Fruit fly (Drosophila melanogaster) whole organism, embryonic: ENCODE results near the gene CG13124.

Experiments
- ATbp ChIP-seq: fragments of 200-800 bp; sonication (Bioruptor generic); optimal IDR thresholded peaks from 2 replicates; lab custom pipeline; 2017; ENCODE audit warnings: missing biosample characterization, mild to moderate bottlenecking, missing genetic modification characterization, missing genetic modification reagents
- Adf1 ChIP-seq: fragments of 200-800 bp; sonication (Bioruptor generic); IDR thresholded peaks from 2 replicates; pipeline ENCODE4 v1.3.6; 2022; ENCODE audit warnings: missing biosample characterization, missing genetic modification characterization
- CG10209 ChIP-seq: fragments of 200-800 bp; sonication (Bioruptor generic); optimal IDR thresholded peaks from 3 replicates; lab custom pipeline; 2017; ENCODE audit warnings: missing biosample characterization, mild to moderate bottlenecking, missing genetic modification characterization, missing genetic modification reagents
- CG12391 ChIP-seq: fragments of 200-800 bp; sonication (Bioruptor generic); optimal IDR thresholded peaks from 3 replicates; lab custom pipeline; 2018; ENCODE audit warnings: missing biosample characterization, mild to moderate bottlenecking, missing genetic modification characterization, moderate library complexity
- CG13775 ChIP-seq: fragments of 200-800 bp; sonication (Bioruptor generic); optimal IDR thresholded peaks from 3 replicates; lab custom pipeline; 2017; ENCODE audit warnings: missing biosample characterization, mild to moderate bottlenecking, missing genetic modification characterization
- CG14441 ChIP-seq: fragments of 200-800 bp; sonication (Bioruptor generic); IDR thresholded peaks from 2 replicates; pipeline ENCODE4 v1.3.6; 2022; ENCODE audit warnings: missing biosample characterization, missing genetic modification characterization
- CG15269 ChIP-seq: fragments of 200-800 bp; sonication (Bioruptor generic); optimal IDR thresholded peaks from 2 replicates; lab custom pipeline; 2018; ENCODE audit warnings: missing biosample characterization, mild to moderate bottlenecking, missing genetic modification characterization, moderate library complexity
- CG17328 ChIP-seq: fragments of 200-800 bp; sonication (Bioruptor generic); IDR thresholded peaks from 2 replicates; pipeline ENCODE4 v1.3.6; 2022; ENCODE audit warnings: missing biosample characterization, missing genetic modification characterization
- CG18262 ChIP-seq: fragments of 200-800 bp; optimal IDR thresholded peaks from 3 replicates; lab custom pipeline; 2019; ENCODE audit warnings: missing biosample characterization, mild to moderate bottlenecking, missing genetic modification characterization, moderate library complexity
- CG18764 ChIP-seq: fragments of 200-800 bp; sonication (Bioruptor generic); optimal IDR thresholded peaks from 3 replicates; lab custom pipeline; 2016; ENCODE audit warnings: missing biosample characterization, missing genetic modification characterization
- CG2129 ChIP-seq: fragments of 200-800 bp; sonication (Bioruptor generic); IDR thresholded peaks from 2 replicates; pipeline ENCODE4 v1.3.6; 2022; ENCODE audit warnings: missing biosample characterization, missing genetic modification characterization; ENCODE audit not compliant: partially characterized antibody
- CG2889 ChIP-seq: fragments of 200-800 bp; sonication (Bioruptor generic); IDR thresholded peaks from 3 replicates; pipeline ENCODE4 v1.3.6; 2022; ENCODE audit warnings: missing biosample characterization, missing genetic modification characterization
- CG31441 ChIP-seq: fragments of 200-800 bp; sonication (Bioruptor generic); IDR thresholded peaks from 2 replicates; pipeline ENCODE4 v1.3.6; 2022; ENCODE audit warnings: missing biosample characterization, missing genetic modification characterization
- CG32772 ChIP-seq: fragments of 200-800 bp; sonication (Bioruptor generic); IDR thresholded peaks from 2 replicates; pipeline ENCODE4 v1.3.6; 2022; ENCODE audit warnings: missing biosample characterization, missing genetic modification characterization
- CG3281 ChIP-seq: fragments of 200-800 bp; sonication (Bioruptor generic); optimal IDR thresholded peaks from 3 replicates; lab custom pipeline; 2017; ENCODE audit warnings: missing biosample characterization, mild to moderate bottlenecking, missing genetic modification characterization
- CG34422 ChIP-seq: fragments of 200-800 bp; sonication (Bioruptor generic); IDR thresholded peaks from 3 replicates; pipeline ENCODE4 v1.3.6; 2022; ENCODE audit warnings: missing biosample characterization, missing genetic modification characterization
- CG4617 ChIP-seq: fragments of 200-800 bp; sonication (Bioruptor generic); optimal IDR thresholded peaks from 3 replicates; lab custom pipeline; 2016; ENCODE audit warnings: missing biosample characterization, missing genetic modification characterization, borderline replicate concordance
- CG6175 ChIP-seq: fragments of 200-800 bp; sonication (Bioruptor generic); IDR thresholded peaks from 3 replicates; pipeline ENCODE4 v1.3.6; 2022; ENCODE audit warnings: missing biosample characterization, missing genetic modification characterization
- CG6765 ChIP-seq: fragments of 200-800 bp; sonication (Bioruptor generic); optimal IDR thresholded peaks from 3 replicates; lab custom pipeline; 2017; ENCODE audit warnings: missing biosample characterization, mild to moderate bottlenecking, missing genetic modification characterization
- CG7556 ChIP-seq: fragments of 200-800 bp; sonication (Bioruptor generic); optimal IDR thresholded peaks from 2 replicates; lab custom pipeline; 2017; ENCODE audit warnings: missing biosample characterization, mild to moderate bottlenecking, missing genetic modification characterization
- CG9797 ChIP-seq: fragments of 200-800 bp; sonication (Bioruptor generic); optimal IDR thresholded peaks from 3 replicates; lab custom pipeline; 2018; ENCODE audit warnings: missing biosample characterization, mild to moderate bottlenecking, missing genetic modification characterization
- CrebB ChIP-seq: fragments of 200-800 bp; sonication (Bioruptor generic); optimal IDR thresholded peaks from 3 replicates; lab custom pipeline; 2018; ENCODE audit warnings: missing biosample characterization, mild to moderate bottlenecking, missing genetic modification characterization
- Deaf1 ChIP-seq: fragments of 200-800 bp; optimal IDR thresholded peaks from 3 replicates; lab custom pipeline; 2019; ENCODE audit warnings: missing biosample characterization, mild to moderate bottlenecking, missing genetic modification characterization, moderate library complexity
- Fer3 ChIP-seq: fragments of 200-800 bp; sonication (Bioruptor generic); optimal IDR thresholded peaks from 2 replicates; lab custom pipeline; 2018; ENCODE audit warnings: missing biosample characterization, mild to moderate bottlenecking, missing genetic modification characterization, moderate library complexity
- GATAe ChIP-seq: fragments of 200-800 bp; sonication (Bioruptor generic); conservative IDR thresholded peaks from 2 replicates; pipeline ENCODE4 v1.3.6; 2022; ENCODE audit warnings: missing biosample characterization, missing genetic modification characterization
- Hand ChIP-seq: fragments of 200-800 bp; sonication (Bioruptor generic); optimal IDR thresholded peaks from 2 replicates; lab custom pipeline; 2017; ENCODE audit warnings: mild to moderate bottlenecking, missing biosample characterization, missing genetic modification reagents, missing genetic modification characterization
- Hr51 ChIP-seq, 2 experiments: fragments of 200-800 bp; sonication (Bioruptor generic); optimal IDR thresholded peaks; 2 replicates in 1 of 2; 3 replicates in 1 of 2; lab custom pipeline; 2016 to 2018; ENCODE audit warnings: missing biosample characterization in 2 of 2, missing genetic modification characterization in 2 of 2, mild to moderate bottlenecking in 1 of 2, moderate library complexity in 1 of 2
- NK7.1 ChIP-seq: fragments of 200-800 bp; sonication (Bioruptor generic); optimal IDR thresholded peaks from 3 replicates; lab custom pipeline; 2016; ENCODE audit warnings: missing biosample characterization, missing genetic modification characterization
- NfI ChIP-seq: fragments of 200-800 bp; sonication (Bioruptor generic); optimal IDR thresholded peaks from 3 replicates; lab custom pipeline; 2018; ENCODE audit warnings: missing biosample characterization, mild to moderate bottlenecking, missing genetic modification characterization, moderate library complexity
- Poxn ChIP-seq: fragments of 200-800 bp; sonication (Bioruptor generic); IDR thresholded peaks from 2 replicates; pipeline ENCODE4 v1.3.6; 2022; ENCODE audit warnings: missing biosample characterization, missing genetic modification characterization
- Ravus ChIP-seq: fragments of 200-800 bp; sonication (Bioruptor generic); IDR thresholded peaks from 2 replicates; pipeline ENCODE4 v1.3.6; 2022; ENCODE audit warnings: missing biosample characterization, missing genetic modification characterization
- Xbp1 ChIP-seq: fragments of 200-800 bp; sonication (Bioruptor generic); optimal IDR thresholded peaks from 3 replicates; lab custom pipeline; 2016; ENCODE audit warnings: missing biosample characterization, mild to moderate bottlenecking, missing genetic modification characterization
- bcd ChIP-seq: fragments of 200-800 bp; sonication (Bioruptor generic); optimal IDR thresholded peaks from 2 replicates; lab custom pipeline; 2017; ENCODE audit warnings: missing biosample characterization, mild to moderate bottlenecking, missing genetic modification characterization
- bigmax ChIP-seq: fragments of 200-800 bp; sonication (Bioruptor generic); optimal IDR thresholded peaks from 2 replicates; lab custom pipeline; 2018; ENCODE audit warnings: missing biosample characterization, mild to moderate bottlenecking, missing genetic modification characterization
- chm ChIP-seq: fragments of 200-800 bp; sonication (Bioruptor generic); IDR thresholded peaks from 2 replicates; pipeline ENCODE4 v1.3.6; 2022; ENCODE audit warnings: missing biosample characterization, missing genetic modification characterization
- da ChIP-seq: fragments of 200-800 bp; sonication (Bioruptor generic); optimal IDR thresholded peaks from 2 replicates; lab custom pipeline; 2016; ENCODE audit warnings: missing biosample characterization, missing genetic modification characterization
- eve ChIP-seq, 2 experiments: fragments of >200 bp; optimal IDR thresholded peaks; 2 replicates each; lab custom pipeline; 2017; ENCODE audit warnings: missing biosample characterization in 2 of 2, missing genetic modification characterization in 2 of 2
- gsb-n ChIP-seq: fragments of 200-800 bp; sonication (Bioruptor generic); optimal IDR thresholded peaks from 3 replicates; lab custom pipeline; 2018; ENCODE audit warnings: missing biosample characterization, mild to moderate bottlenecking, missing genetic modification characterization
- jigr1 ChIP-seq: fragments of 200-800 bp; sonication (Bioruptor generic); IDR thresholded peaks from 3 replicates; pipeline ENCODE4 v1.3.6; 2022; ENCODE audit warnings: missing biosample characterization, missing genetic modification characterization
- ken ChIP-seq: fragments of 200-800 bp; sonication (Bioruptor generic); IDR thresholded peaks from 3 replicates; pipeline ENCODE4 v1.3.6; 2022; ENCODE audit warnings: missing biosample characterization, missing genetic modification characterization
- klu ChIP-seq: fragments of 200-800 bp; sonication (Bioruptor generic); IDR thresholded peaks from 2 replicates; pipeline ENCODE4 v1.3.6; 2022; ENCODE audit warnings: missing biosample characterization, missing genetic modification characterization
- lbe ChIP-seq: fragments of 200-800 bp; sonication (Bioruptor generic); optimal IDR thresholded peaks from 2 replicates; lab custom pipeline; 2016; ENCODE audit warnings: missing biosample characterization, mild to moderate bottlenecking, missing genetic modification characterization
- nerfin-1 ChIP-seq: fragments of 200-800 bp; sonication (Bioruptor generic); optimal IDR thresholded peaks from 3 replicates; lab custom pipeline; 2019; ENCODE audit warnings: missing biosample characterization, mild to moderate bottlenecking, missing genetic modification characterization, moderate library complexity
- nom ChIP-seq: fragments of 200-800 bp; sonication (Bioruptor generic); optimal IDR thresholded peaks from 2 replicates; lab custom pipeline; 2017; ENCODE audit warnings: missing biosample characterization, missing genetic modification characterization, mild to moderate bottlenecking, moderate library complexity, missing genetic modification reagents
- org-1 ChIP-seq: fragments of 200-800 bp; sonication (Bioruptor generic); optimal IDR thresholded peaks from 2 replicates; lab custom pipeline; 2017; ENCODE audit warnings: missing biosample characterization, missing genetic modification characterization
- pita ChIP-seq: fragments of 200-800 bp; sonication (Bioruptor generic); optimal IDR thresholded peaks from 2 replicates; lab custom pipeline; 2017; ENCODE audit warnings: missing biosample characterization, mild to moderate bottlenecking, missing genetic modification characterization
- pnt ChIP-seq: fragments of 200-800 bp; sonication (Bioruptor generic); optimal IDR thresholded peaks from 3 replicates; lab custom pipeline; 2016; ENCODE audit warnings: missing biosample characterization, missing genetic modification characterization
- sc ChIP-seq, 3 experiments: fragments of >200 bp in 2 of 3; fragments of 200-800 bp in 1 of 3; sonication (Bioruptor generic) in 1 of 3; optimal IDR thresholded peaks; 2 replicates in 2 of 3; 3 replicates in 1 of 3; lab custom pipeline; 2017; ENCODE audit warnings: mild to moderate bottlenecking in 1 of 3, missing biosample characterization in 1 of 3, missing genetic modification characterization in 1 of 3, missing genetic modification reagents in 1 of 3
- sd ChIP-seq: fragments of 200-800 bp; sonication (Bioruptor generic); optimal IDR thresholded peaks from 3 replicates; lab custom pipeline; 2018; ENCODE audit warnings: missing biosample characterization, mild to moderate bottlenecking, missing genetic modification characterization, moderate library complexity
- ssp ChIP-seq: fragments of 200-800 bp; sonication (Bioruptor generic); IDR thresholded peaks from 2 replicates; pipeline ENCODE4 v1.3.6; 2022; ENCODE audit warnings: missing biosample characterization, missing genetic modification characterization

Gene CG13124

DNA sequence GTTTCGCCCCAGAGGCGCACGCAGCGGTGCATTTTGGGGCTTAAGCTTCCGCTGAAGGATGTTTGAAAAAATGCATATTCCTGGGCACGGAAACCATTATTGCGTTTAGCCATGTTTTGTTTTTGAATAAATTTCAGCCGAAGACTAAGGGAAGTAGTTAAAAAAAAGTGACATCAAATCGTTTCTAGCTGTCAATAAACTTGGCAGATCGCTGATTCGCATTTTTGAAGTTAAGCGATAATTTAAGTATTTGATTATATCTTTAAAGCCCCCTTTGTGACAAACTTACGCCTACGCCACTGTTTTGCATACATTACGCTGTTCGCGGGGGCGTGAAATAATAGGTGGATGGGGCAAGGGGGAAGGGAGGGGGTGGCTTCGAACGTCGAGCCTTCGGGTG lies 44.1 kb downstream of the CG13124 start (continued):
- TF ChIP-seq CG9797 (GFP tag; lab: Kevin White, UChicago) (no peak), CG17328 (no peak), org-1 (GFP tag; lab: Kevin White, UChicago) (peak; percentile 48), CG31441 (GFP tag; lab: Robert Waterston, UW) (0 out of 2 replicates have a peak, but pooled peaks have one; percentile 20), GATAe (GFP tag; lab: Robert Waterston, UW) (no peak), sc (optimal IDR thresholded peaks at IDR 0.05; lab: Kevin White, UChicago) (no peak), sc (GFP tag; optimal IDR thresholded peaks at IDR 0.05; lab: Kevin White, UChicago) (no peak), CG7556 (GFP tag; lab: Kevin White, UChicago) (peak; percentile 73), jigr1 (GFP tag; lab: Robert Waterston, UW) (no peak), Xbp1 (GFP tag; lab: Kevin White, UChicago) (peak; percentile 9), lbe (GFP tag; lab: Kevin White, UChicago) (no peak), CG18262 (tag; lab: Kevin White, UChicago) (no peak), ssp (GFP tag; lab: Robert Waterston, UW) (no peak), CG18764 (GFP tag; lab: Kevin White, UChicago) (no peak), CG6765 (GFP tag; lab: Kevin White, UChicago) (peak; percentile 25), pnt (GFP tag; lab: Kevin White, UChicago) (no peak), NK7.1 (GFP tag; lab: Kevin White, UChicago) (no peak), sd (tag; lab: Kevin White, UChicago) (no peak), bigmax (GFP tag; lab: Kevin White, UChicago) (no peak), gsb-n (no peak), CG14441 (GFP tag; lab: Robert Waterston, UW) (peak; percentile 9; the same call in 1 of the 2 replicates), da (GFP tag; lab: Kevin White, UChicago) (no peak), CG32772 (GFP tag; lab: Robert Waterston, UW) (no peak), ken (GFP tag; lab: Robert Waterston, UW) (no peak), bcd (peak; percentile 46), CG13775 (peak; percentile 16), nerfin-1 (tag; lab: Kevin White, UChicago) (no peak), eve (GFP tag; optimal IDR thresholded peaks at IDR 0.05; lab: Kevin White, UChicago) (peak in 1 of 2 experiments; percentile 39), Deaf1 (tag; lab: Kevin White, UChicago) (no peak), CG3281 (peak; percentile 42), nom (GFP tag; lab: Kevin White, UChicago) (no peak), CG12391 (tag; lab: Kevin White, UChicago) (peak; percentile 8), Hr51 (GFP tag; optimal IDR thresholded peaks at IDR 0.05; lab: Kevin White, UChicago) (peak in 1 of 2 experiments; percentile 47), NfI (GFP tag; lab: Kevin White, UChicago) (peak; percentile 31), Ravus (GFP tag; lab: Robert Waterston, UW) (no peak), CG6175 (GFP tag; lab: Robert Waterston, UW) (no peak), CG15269 (peak; percentile 38), CG34422 (GFP tag; lab: Robert Waterston, UW) (no peak), Adf1 (GFP tag; lab: Robert Waterston, UW) (no peak), chm (no peak), CrebB (tag; lab: Kevin White, UChicago) (no peak), CG2129 (GFP tag; lab: Robert Waterston, UW) (no peak), Poxn (GFP tag; lab: Robert Waterston, UW) (no peak), Fer3 (tag; lab: Kevin White, UChicago) (peak; percentile 4), ATbp (peak; percentile 2), CG10209 (peak; percentile 27), CG4617 (GFP tag; lab: Kevin White, UChicago) (no peak), pita (GFP tag; lab: Kevin White, UChicago) (no peak), klu (peak; percentile 33; the same call in 1 of the 2 replicates), Hand (GFP tag; lab: Kevin White, UChicago) (peak; percentile 52), CG2889 (no peak)
